Worm (Caenorhabditis elegans) whole organism, L3 larva: ENCODE results near the gene C08H9.18.

ENCODE experiments used
- R02D3.7 ChIP-seq: fragments of 150-350 bp; optimal IDR thresholded peaks from 2 replicates; lab custom pipeline; 2014; ENCODE audit warnings: missing biosample characterization, missing genetic modification characterization
- ZK546.5 ChIP-seq: sonication (generic microtip); optimal IDR thresholded peaks from 2 replicates; lab custom pipeline; 2017; ENCODE audit warnings: missing biosample characterization, missing genetic modification characterization
- aly-2 ChIP-seq: fragments of 150-350 bp; optimal IDR thresholded peaks from 2 replicates; lab custom pipeline; 2014; ENCODE audit warnings: missing biosample characterization, missing genetic modification characterization
- ceh-28 ChIP-seq: fragments of 150-350 bp; optimal IDR thresholded peaks from 2 replicates; lab custom pipeline; 2014; ENCODE audit warnings: missing biosample characterization, missing genetic modification reagents, missing genetic modification characterization
- daf-12 ChIP-seq: fragments of 150-350 bp; optimal IDR thresholded peaks from 2 replicates; lab custom pipeline; 2014; ENCODE audit warnings: missing biosample characterization, missing genetic modification reagents, missing genetic modification characterization
- egl-5 ChIP-seq: fragments of 150-350 bp; optimal IDR thresholded peaks from 2 replicates; lab custom pipeline; 2017; ENCODE audit warnings: missing biosample characterization, missing genetic modification reagents, missing genetic modification characterization, inconsistent platforms
- elt-1 ChIP-seq: fragments of 150-350 bp; optimal IDR thresholded peaks from 2 replicates; lab custom pipeline; 2014; ENCODE audit warnings: missing biosample characterization, missing genetic modification characterization
- elt-2 ChIP-seq: sonication (generic microtip); optimal IDR thresholded peaks from 2 replicates; lab custom pipeline; 2016; ENCODE audit warnings: missing genetic modification reagents, mild to moderate bottlenecking, missing genetic modification characterization, missing compliant biosample characterization
- elt-3 ChIP-seq, 3 experiments: fragments of 150-350 bp in 1 of 3; sonication (generic microtip) in 2 of 3; optimal IDR thresholded peaks; 2 replicates in 2 of 3; 4 replicates in 1 of 3; lab custom pipeline; 2014 to 2017; ENCODE audit warnings: missing biosample characterization in 3 of 3, missing genetic modification characterization in 3 of 3
- eor-1 ChIP-seq, 2 experiments: fragments of 150-350 bp; optimal IDR thresholded peaks; 2 replicates each; lab custom pipeline; 2014 to 2018; ENCODE audit warnings: missing biosample characterization in 2 of 2, missing genetic modification characterization in 2 of 2
- fkh-10 ChIP-seq: sonication (generic microtip); optimal IDR thresholded peaks from 2 replicates; lab custom pipeline; 2017; ENCODE audit warnings: missing biosample characterization, missing genetic modification reagents, missing genetic modification characterization
- fkh-2 ChIP-seq: fragments of 150-350 bp; optimal IDR thresholded peaks from 2 replicates; lab custom pipeline; 2014; ENCODE audit warnings: missing biosample characterization, missing genetic modification reagents, missing genetic modification characterization
- jun-1 ChIP-seq: fragments of 150-350 bp; optimal IDR thresholded peaks from 2 replicates; lab custom pipeline; 2014; ENCODE audit warnings: missing biosample characterization, missing genetic modification reagents, missing genetic modification characterization
- lin-15B ChIP-seq: fragments of 150-350 bp; optimal IDR thresholded peaks from 2 replicates; lab custom pipeline; 2014; ENCODE audit warnings: missing biosample characterization, missing genetic modification characterization
- lin-39 ChIP-seq: fragments of 150-350 bp; optimal IDR thresholded peaks from 2 replicates; lab custom pipeline; 2018; ENCODE audit warnings: missing biosample characterization, missing genetic modification reagents, missing genetic modification characterization
- lsy-12 ChIP-seq: sonication (generic microtip); optimal IDR thresholded peaks from 2 replicates; lab custom pipeline; 2016; ENCODE audit warnings: mild to moderate bottlenecking, missing genetic modification characterization, missing compliant biosample characterization
- mdl-1 ChIP-seq: fragments of 150-350 bp; optimal IDR thresholded peaks from 2 replicates; lab custom pipeline; 2014; ENCODE audit warnings: missing biosample characterization, missing genetic modification characterization
- nfya-1 ChIP-seq: sonication (generic microtip); optimal IDR thresholded peaks from 2 replicates; lab custom pipeline; 2017; ENCODE audit warnings: missing genetic modification characterization, mild to moderate bottlenecking, missing compliant biosample characterization, antibody characterized with exemption, moderate library complexity; ENCODE audit not compliant: insufficient read depth
- nhr-11 ChIP-seq: fragments of 150-350 bp; optimal IDR thresholded peaks from 2 replicates; lab custom pipeline; 2014; ENCODE audit warnings: missing biosample characterization, missing genetic modification characterization
- nhr-23 ChIP-seq: fragments of 150-350 bp; optimal IDR thresholded peaks from 2 replicates; lab custom pipeline; 2014; ENCODE audit warnings: missing biosample characterization, missing genetic modification reagents, missing genetic modification characterization
- nhr-237 ChIP-seq: fragments of 150-350 bp; optimal IDR thresholded peaks from 2 replicates; lab custom pipeline; 2014; ENCODE audit warnings: missing biosample characterization, missing genetic modification characterization
- nhr-76 ChIP-seq: fragments of 150-350 bp; sonication (generic microtip); optimal IDR thresholded peaks from 5 replicates; lab custom pipeline; 2014; ENCODE audit warnings: missing biosample characterization, missing genetic modification characterization
- pqm-1 ChIP-seq: fragments of 150-350 bp; optimal IDR thresholded peaks from 2 replicates; lab custom pipeline; 2017; ENCODE audit warnings: missing biosample characterization, missing genetic modification characterization, inconsistent platforms
- sea-2 ChIP-seq: fragments of 150-350 bp; sonication (generic microtip); optimal IDR thresholded peaks from 4 replicates; lab custom pipeline; 2014; ENCODE audit warnings: missing biosample characterization, missing genetic modification reagents, missing genetic modification characterization
- skn-1 ChIP-seq: fragments of 150-350 bp; optimal IDR thresholded peaks from 2 replicates; lab custom pipeline; 2014; ENCODE audit warnings: missing biosample characterization, missing genetic modification characterization
- snpc-4 ChIP-seq: fragments of 150-350 bp; optimal IDR thresholded peaks from 2 replicates; lab custom pipeline; 2014; ENCODE audit warnings: missing biosample characterization, missing genetic modification characterization
- tbx-2 ChIP-seq: sonication (generic microtip); optimal IDR thresholded peaks from 2 replicates; lab custom pipeline; 2016; ENCODE audit warnings: mild to moderate bottlenecking, missing genetic modification characterization, missing compliant biosample characterization
- zag-1 ChIP-seq: fragments of 150-350 bp; optimal IDR thresholded peaks from 2 replicates; lab custom pipeline; 2014; ENCODE audit warnings: missing biosample characterization, missing genetic modification characterization
- ztf-11 ChIP-seq: fragments of 150-350 bp; optimal IDR thresholded peaks from 2 replicates; lab custom pipeline; 2014; ENCODE audit warnings: missing biosample characterization, missing genetic modification characterization

The C08H9.18 gene

ce11 chrII:9840313-9840712 lies 21.7 kb downstream of the C08H9.18 start, which contains the start of gene ZK938.11:
ZK938.11 (minus strand) TSS chrII:9840413.
- TF ChIP-seq tbx-2 (tag; lab: Kevin White, UChicago), result no peak
- no peak for TF ChIP-seq pqm-1
- TF ChIP-seq ztf-11 (tag; lab: Kevin White, UChicago), result no peak
- no peak for TF ChIP-seq elt-1 (tag; lab: Kevin White, UChicago)
- TF ChIP-seq egl-5 (tag; lab: Kevin White, UChicago), result no peak

- TF ChIP-seq sea-2 (GFP tag; lab: Kevin White, UChicago) (no peak), nhr-11 (tag; lab: Kevin White, UChicago) (peak; percentile 86)
Observed at ce11 chrII:9838260-9838935, 23.6 kb downstream of the C08H9.18 start, which contains the start of gene arrd-4. arrd-4 (minus strand) TSS chrII:9838310.

- no peak for TF ChIP-seq lin-15B (tag; lab: Kevin White, UChicago)
- TF ChIP-seq nhr-23 (tag; lab: Kevin White, UChicago), result no peak
- TF ChIP-seq fkh-10 (GFP tag; lab: Kevin White, UChicago), result no peak
- TF ChIP-seq nfya-1 (tag; lab: Kevin White, UChicago), result no peak
- no peak for TF ChIP-seq lin-39 (tag; lab: Kevin White, UChicago)
- no peak for TF ChIP-seq elt-1 (tag; lab: Kevin White, UChicago)
- no peak for TF ChIP-seq R02D3.7 (tag; lab: Kevin White, UChicago)
- no peak for TF ChIP-seq tbx-2 (tag; lab: Kevin White, UChicago)
- TF ChIP-seq daf-12 (tag; lab: Kevin White, UChicago), result no peak
- no peak for TF ChIP-seq skn-1 (tag; lab: Kevin White, UChicago)
- TF ChIP-seq snpc-4 (tag; lab: Kevin White, UChicago), result no peak
- no peak for TF ChIP-seq nhr-11 (tag; lab: Kevin White, UChicago)
- no peak for TF ChIP-seq aly-2 (tag; lab: Kevin White, UChicago)
- TF ChIP-seq sea-2 (GFP tag; lab: Kevin White, UChicago), result no peak
- no peak for TF ChIP-seq elt-3 (tag; optimal IDR thresholded peaks at IDR 0.05; lab: Kevin White, UChicago)
- TF ChIP-seq ZK546.5 (tag; lab: Kevin White, UChicago), result no peak
- TF ChIP-seq pqm-1, result no peak
- no peak for TF ChIP-seq fkh-2 (tag; lab: Kevin White, UChicago)
Observed at ce11 chrII:9835958-9836357, 26.1 kb downstream of the C08H9.18 start.

- no peak for TF ChIP-seq jun-1 (tag; lab: Kevin White, UChicago)
- no peak for TF ChIP-seq egl-5 (tag; lab: Kevin White, UChicago)
- no peak for TF ChIP-seq ZK546.5 (tag; lab: Kevin White, UChicago)
- TF ChIP-seq nfya-1 (tag; lab: Kevin White, UChicago), result no peak
- no peak for TF ChIP-seq daf-12 (tag; lab: Kevin White, UChicago)
- TF ChIP-seq zag-1 (tag; lab: Kevin White, UChicago), result no peak
- TF ChIP-seq nhr-11 (tag; lab: Kevin White, UChicago), result no peak
- no peak for TF ChIP-seq eor-1 (tag; optimal IDR thresholded peaks at IDR 0.05; lab: Kevin White, UChicago)
- no peak for TF ChIP-seq nhr-237 (tag; lab: Kevin White, UChicago)
- no peak for TF ChIP-seq elt-2 (tag; lab: Kevin White, UChicago)
- no peak for TF ChIP-seq nhr-76 (tag; lab: Kevin White, UChicago)
- no peak for TF ChIP-seq aly-2 (tag; lab: Kevin White, UChicago)
- TF ChIP-seq lsy-12 (tag; lab: Kevin White, UChicago), result no peak
Observed at ce11 chrII:9834921-9835320, 27.1 kb downstream of the C08H9.18 start, which contains the start of gene arrd-5. arrd-5 (plus strand) TSS chrII:9835221.

- TF ChIP-seq egl-5 (tag; lab: Kevin White, UChicago), result no peak
- TF ChIP-seq ceh-28 (tag; lab: Kevin White, UChicago), result no peak
- TF ChIP-seq nhr-76 (tag; lab: Kevin White, UChicago), result no peak
- TF ChIP-seq mdl-1 (tag; lab: Kevin White, UChicago), result no peak
- no peak for TF ChIP-seq aly-2 (tag; lab: Kevin White, UChicago)
Observed at ce11 chrII:9833855-9834254, 28.2 kb downstream of the C08H9.18 start, which contains the start of gene ZK938.3. ZK938.3 (minus strand) TSS chrII:9833955.
